Worm (Caenorhabditis elegans): ENCODE data around the gene epac-1.

- no peak for TF ChIP-seq snpc-4 (tag; optimal IDR thresholded peaks at IDR 0.05)
- no peak for TF ChIP-seq aly-2 (tag; optimal IDR thresholded peaks at IDR 0.05)
- no peak for TF ChIP-seq pha-4 (tag; optimal IDR thresholded peaks at IDR 0.05)
- no peak for TF ChIP-seq unc-39 (tag; optimal IDR thresholded peaks at IDR 0.05)
- no peak for TF ChIP-seq nhr-28 (tag; optimal IDR thresholded peaks at IDR 0.05)
- TF ChIP-seq nhr-11 (tag; optimal IDR thresholded peaks at IDR 0.05) = no peak
- TF ChIP-seq fos-1 (tag; optimal IDR thresholded peaks at IDR 0.05) = no peak
- TF ChIP-seq unc-62 (GFP tag; optimal IDR thresholded peaks at IDR 0.05) = no peak
- TF ChIP-seq jun-1 (tag; optimal IDR thresholded peaks at IDR 0.05) = no peak
- TF ChIP-seq ZK546.5 (tag; optimal IDR thresholded peaks at IDR 0.05) = no peak
These were observed 5.6 kb downstream of the epac-1 start for ce11 chrIII:10194569-10194968.
